Fruit fly (Drosophila melanogaster) whole organism, wandering third instar larva: ENCODE data around the gene CG5895.
A peak's percentile ranks its signal among the peaks of the same experiment; 100 is the strongest.

Source experiments
- CG9705 ChIP-seq: fragments of 200-800 bp; sonication (Bioruptor generic); optimal IDR thresholded peaks from 2 replicates; lab custom pipeline; 2018; ENCODE audit warnings: missing biosample characterization, mild to moderate bottlenecking, missing genetic modification characterization
- CrebA ChIP-seq: fragments of 200-800 bp; sonication (Bioruptor generic); optimal IDR thresholded peaks from 2 replicates; lab custom pipeline; 2016; ENCODE audit warnings: missing biosample characterization, mild to moderate bottlenecking, missing genetic modification characterization, borderline replicate concordance
- Dfd ChIP-seq: fragments of >200 bp; optimal IDR thresholded peaks from 2 replicates; lab custom pipeline; 2017; ENCODE audit warnings: missing biosample characterization, missing genetic modification characterization
- Dif ChIP-seq: fragments of 200-275, 200-300 bp; sonication (Bioruptor generic); optimal IDR thresholded peaks from 2 replicates; lab custom pipeline; 2018; ENCODE audit warnings: missing biosample characterization, missing genetic modification characterization; ENCODE audit not compliant: partially characterized antibody
- GATAd ChIP-seq: sonication (Bioruptor generic); optimal IDR thresholded peaks from 2 replicates; lab custom pipeline; 2016; ENCODE audit warnings: missing biosample characterization, missing genetic modification characterization
- HLH106 ChIP-seq: fragments of 200-800 bp; optimal IDR thresholded peaks from 3 replicates; lab custom pipeline; 2019; ENCODE audit warnings: missing biosample characterization, mild to moderate bottlenecking, missing genetic modification characterization, moderate library complexity
- Hr78 ChIP-seq: fragments of >200 bp; optimal IDR thresholded peaks from 2 replicates; lab custom pipeline; 2017; ENCODE audit warnings: missing biosample characterization, missing genetic modification characterization
- Hr83 ChIP-seq: fragments of 200-300 bp; sonication (Bioruptor generic); optimal IDR thresholded peaks from 2 replicates; lab custom pipeline; 2016; ENCODE audit warnings: missing biosample characterization, mild to moderate bottlenecking, missing genetic modification characterization, moderate library complexity; ENCODE audit not compliant: poor library complexity, severe bottlenecking
- Jra ChIP-seq: sonication (Bioruptor generic); optimal IDR thresholded peaks from 2 replicates; lab custom pipeline; 2016; ENCODE audit warnings: missing biosample characterization, missing genetic modification characterization
- Mio ChIP-seq: sonication (Bioruptor generic); optimal IDR thresholded peaks from 2 replicates; lab custom pipeline; 2016; ENCODE audit warnings: missing biosample characterization, missing genetic modification characterization
- Myc ChIP-seq: fragments of >200 bp; optimal IDR thresholded peaks from 2 replicates; lab custom pipeline; 2017
- N ChIP-seq: fragments of >200 bp; optimal IDR thresholded peaks from 2 replicates; lab custom pipeline; 2018; ENCODE audit warnings: missing biosample characterization, missing external identifiers, missing genetic modification characterization
- Rel ChIP-seq, 2 experiments: fragments of 200-800 bp; sonication (Bioruptor generic) in 1 of 2; optimal IDR thresholded peaks; 2 replicates in 1 of 2; 3 replicates in 1 of 2; lab custom pipeline; 2016 to 2019; ENCODE audit warnings: mild to moderate bottlenecking in 2 of 2, missing biosample characterization in 2 of 2, missing genetic modification characterization in 2 of 2, moderate library complexity in 1 of 2
- Sp1 ChIP-seq: fragments of 200-800 bp; sonication (Bioruptor generic); optimal IDR thresholded peaks from 3 replicates; lab custom pipeline; 2019; ENCODE audit warnings: missing biosample characterization, mild to moderate bottlenecking, missing genetic modification characterization, moderate library complexity
- Vsx2 ChIP-seq: fragments of 200-300, 225-300 bp; sonication (Bioruptor generic); optimal IDR thresholded peaks from 2 replicates; lab custom pipeline; 2018; ENCODE audit warnings: missing biosample characterization, missing genetic modification characterization; ENCODE audit not compliant: partially characterized antibody
- br ChIP-seq: fragments of 200-800 bp; sonication (Bioruptor generic); optimal IDR thresholded peaks from 2 replicates; lab custom pipeline; 2016; ENCODE audit warnings: missing biosample characterization, missing genetic modification characterization
- brk ChIP-seq: fragments of 200-800 bp; sonication (Bioruptor generic); optimal IDR thresholded peaks from 2 replicates; lab custom pipeline; 2016; ENCODE audit warnings: missing biosample characterization, mild to moderate bottlenecking, missing genetic modification characterization
- dl ChIP-seq, 2 experiments: fragments of 175-275, 200-275 bp in 1 of 2; fragments of 200-275 bp in 1 of 2; sonication (Bioruptor generic); optimal IDR thresholded peaks; lab custom pipeline; 2018; ENCODE audit warnings: mild to moderate bottlenecking in 2 of 2, missing biosample characterization in 2 of 2, missing genetic modification characterization in 2 of 2, moderate library complexity in 2 of 2; ENCODE audit not compliant: partially characterized antibody in 2 of 2, insufficient read depth in 1 of 2
- dmrt93B ChIP-seq: fragments of 200-800 bp; sonication (Bioruptor generic); optimal IDR thresholded peaks from 2 replicates; lab custom pipeline; 2018; ENCODE audit warnings: missing biosample characterization, mild to moderate bottlenecking, missing genetic modification characterization
- dsf ChIP-seq: sonication (Bioruptor generic); optimal IDR thresholded peaks from 2 replicates; lab custom pipeline; 2016; ENCODE audit warnings: missing biosample characterization, missing genetic modification characterization, borderline replicate concordance
- ey ChIP-seq: fragments of 200-800 bp; sonication (Bioruptor generic); optimal IDR thresholded peaks from 2 replicates; lab custom pipeline; 2016; ENCODE audit warnings: missing biosample characterization, missing genetic modification characterization
- foxo ChIP-seq, 2 experiments: fragments of 200-800 bp; sonication (Bioruptor generic); optimal IDR thresholded peaks; 2 replicates in 1 of 2; 3 replicates in 1 of 2; lab custom pipeline; 2016 to 2017; ENCODE audit warnings: missing biosample characterization in 2 of 2, missing genetic modification characterization in 2 of 2
- fru ChIP-seq: fragments of 200-800 bp; sonication (Bioruptor generic); optimal IDR thresholded peaks from 3 replicates; lab custom pipeline; 2016; ENCODE audit warnings: missing biosample characterization, mild to moderate bottlenecking, missing genetic modification characterization
- h ChIP-seq: fragments of 200-800 bp; sonication (Bioruptor generic); optimal IDR thresholded peaks from 3 replicates; lab custom pipeline; 2016; ENCODE audit warnings: missing biosample characterization, mild to moderate bottlenecking, missing genetic modification characterization
- jim ChIP-seq: fragments of 175-275, 200-325 bp; sonication (Bioruptor generic); optimal IDR thresholded peaks from 2 replicates; lab custom pipeline; 2016; ENCODE audit warnings: missing biosample characterization, mild to moderate bottlenecking, missing genetic modification characterization
- psq ChIP-seq: fragments of 200-800 bp; sonication (Bioruptor generic); optimal IDR thresholded peaks from 3 replicates; lab custom pipeline; 2017; ENCODE audit warnings: missing biosample characterization, mild to moderate bottlenecking, missing genetic modification characterization, moderate library complexity
- sage ChIP-seq: fragments of 200-800 bp; sonication (Bioruptor generic); optimal IDR thresholded peaks from 2 replicates; lab custom pipeline; 2016; ENCODE audit warnings: missing biosample characterization, mild to moderate bottlenecking, missing genetic modification characterization
- tai ChIP-seq: sonication (Bioruptor generic); optimal IDR thresholded peaks from 2 replicates; lab custom pipeline; 2016; ENCODE audit warnings: missing biosample characterization, missing genetic modification characterization
- woc ChIP-seq: sonication (Bioruptor generic); optimal IDR thresholded peaks from 2 replicates; lab custom pipeline; 2016; ENCODE audit warnings: missing biosample characterization, mild to moderate bottlenecking, missing genetic modification characterization

CG5895 gene

dm6 chr3L:16011319-16012210 is 23.7 kb upstream of the CG5895 start, which contains the start of gene mib1:
TSS of gene mib1 (minus strand) at chr3L:16011812.
- TF ChIP-seq fru (GFP tag; lab: Kevin White, UChicago) (peak; percentile 34), Dfd (peak; percentile 85), Hr83 (GFP tag; lab: Kevin White, UChicago) (peak; percentile 71), Myc (lab: Kevin White, UChicago) (peak; percentile 6), ey (GFP tag; lab: Kevin White, UChicago) (no peak), GATAd (GFP tag; lab: Kevin White, UChicago) (no peak), psq (GFP tag; lab: Kevin White, UChicago) (peak; percentile 29), tai (GFP tag; lab: Kevin White, UChicago) (no peak), jim (GFP tag; lab: Kevin White, UChicago) (no peak), h (GFP tag; lab: Kevin White, UChicago) (peak; percentile 14), HLH106 (tag; lab: Kevin White, UChicago) (peak; percentile 25), N (peak; percentile 63), Dif (GFP tag; lab: Kevin White, UChicago) (peak; percentile 14), Vsx2 (GFP tag; lab: Kevin White, UChicago) (no peak), woc (GFP tag; lab: Kevin White, UChicago) (peak; percentile 88), Sp1 (peak; percentile 43), Rel (GFP tag; optimal IDR thresholded peaks at IDR 0.05; lab: Kevin White, UChicago) (no peak), Rel (tag; optimal IDR thresholded peaks at IDR 0.05; lab: Kevin White, UChicago) (peak; percentile 56), foxo (GFP tag; optimal IDR thresholded peaks at IDR 0.05; lab: Kevin White, UChicago) (peak in 1 of 2 experiments; percentile 18)
- TF ChIP-seq, all 38 proteins: peak for 13

dm6 chr3L:16012315-16012950 is 22.9 kb upstream of the CG5895 start:
- TF ChIP-seq N (no peak), Jra (no peak), CG9705 (no peak), sage (no peak), Hr83 (GFP tag; lab: Kevin White, UChicago) (no peak), dsf (GFP tag; lab: Kevin White, UChicago) (no peak), dl (GFP tag; optimal IDR thresholded peaks at IDR 0.05; lab: Kevin White, UChicago; ENCODE audit: insufficient read depth in 1 of 2, partially characterized antibody in 2 of 2) (no peak), Hr78 (GFP tag; lab: Kevin White, UChicago) (no peak), foxo (GFP tag; optimal IDR thresholded peaks at IDR 0.05; lab: Kevin White, UChicago) (no peak), ey (GFP tag; lab: Kevin White, UChicago) (no peak), Vsx2 (GFP tag; lab: Kevin White, UChicago) (no peak), GATAd (GFP tag; lab: Kevin White, UChicago) (no peak), br (GFP tag; lab: Kevin White, UChicago) (no peak), Rel (GFP tag; optimal IDR thresholded peaks at IDR 0.05; lab: Kevin White, UChicago) (no peak), Rel (tag; optimal IDR thresholded peaks at IDR 0.05; lab: Kevin White, UChicago) (no peak), h (GFP tag; lab: Kevin White, UChicago) (no peak), Mio (GFP tag; lab: Kevin White, UChicago) (no peak), HLH106 (tag; lab: Kevin White, UChicago) (no peak), dmrt93B (GFP tag; lab: Kevin White, UChicago) (no peak), brk (GFP tag; lab: Kevin White, UChicago) (no peak), psq (GFP tag; lab: Kevin White, UChicago) (no peak)

dm6 chr3L:16013198-16013982 is 21.9 kb upstream of the CG5895 start:
- TF ChIP-seq HLH106 (tag; lab: Kevin White, UChicago) (peak; percentile 18), Dfd (peak; percentile 16), CrebA (no peak), Sp1 (peak; percentile 11)
